Fruit fly (Drosophila melanogaster) whole organism, embryonic: Measurements from ENCODE around the gene CG15308.

Source experiments
- Abd-B ChIP-seq: fragments of 200-800 bp; sonication (Bioruptor generic); optimal IDR thresholded peaks from 2 replicates; lab custom pipeline; 2018; ENCODE audit warnings: missing biosample characterization, mild to moderate bottlenecking, missing genetic modification characterization, moderate library complexity
- B-H2 ChIP-seq: fragments of 200-800 bp; sonication (Bioruptor generic); optimal IDR thresholded peaks from 2 replicates; lab custom pipeline; 2018; ENCODE audit warnings: missing biosample characterization, mild to moderate bottlenecking, missing genetic modification characterization
- CG10654 ChIP-seq: fragments of 200-800 bp; sonication (Bioruptor generic); optimal IDR thresholded peaks from 2 replicates; lab custom pipeline; 2016; ENCODE audit warnings: missing biosample characterization, missing genetic modification characterization
- CG11398 ChIP-seq: fragments of 200-800 bp; sonication (Bioruptor generic); optimal IDR thresholded peaks from 2 replicates; lab custom pipeline; 2016; ENCODE audit warnings: missing biosample characterization, missing genetic modification characterization
- CG11504 ChIP-seq: fragments of 200-800 bp; sonication (Bioruptor generic); optimal IDR thresholded peaks from 3 replicates; lab custom pipeline; 2019; ENCODE audit warnings: missing biosample characterization, mild to moderate bottlenecking, missing genetic modification characterization, moderate library complexity
- CG12071 ChIP-seq: fragments of 200-800 bp; sonication (Bioruptor generic); optimal IDR thresholded peaks from 3 replicates; lab custom pipeline; 2018; ENCODE audit warnings: missing biosample characterization, mild to moderate bottlenecking, missing genetic modification characterization
- CG15696 ChIP-seq: fragments of 200-800 bp; sonication (Bioruptor generic); optimal IDR thresholded peaks from 2 replicates; lab custom pipeline; 2019; ENCODE audit warnings: missing biosample characterization, mild to moderate bottlenecking, missing genetic modification characterization, moderate library complexity
- CG17359 ChIP-seq: fragments of 200-800 bp; sonication (Bioruptor generic); optimal IDR thresholded peaks from 3 replicates; lab custom pipeline; 2018; ENCODE audit warnings: missing biosample characterization, mild to moderate bottlenecking, missing genetic modification characterization, moderate library complexity
- CG42726 ChIP-seq: fragments of 200-800 bp; sonication (Bioruptor generic); IDR thresholded peaks from 2 replicates; pipeline ENCODE4 v1.3.6; 2022; ENCODE audit warnings: missing biosample characterization, missing genetic modification characterization; ENCODE audit not compliant: partially characterized antibody
- CG4707 ChIP-seq: fragments of 200-800 bp; sonication (Bioruptor generic); optimal IDR thresholded peaks from 2 replicates; lab custom pipeline; 2018; ENCODE audit warnings: missing biosample characterization, mild to moderate bottlenecking, missing genetic modification characterization, moderate library complexity
- CG6683 ChIP-seq: fragments of 200-800 bp; sonication (Bioruptor generic); optimal IDR thresholded peaks from 2 replicates; lab custom pipeline; 2017; ENCODE audit warnings: missing biosample characterization, mild to moderate bottlenecking, missing genetic modification characterization, missing genetic modification reagents
- CG6791 ChIP-seq: fragments of 200-800 bp; sonication (Bioruptor generic); IDR thresholded peaks from 3 replicates; pipeline ENCODE4 v1.3.6; 2022; ENCODE audit warnings: missing biosample characterization, missing genetic modification characterization; ENCODE audit not compliant: partially characterized antibody
- CG9797 ChIP-seq: fragments of 200-800 bp; sonication (Bioruptor generic); optimal IDR thresholded peaks from 3 replicates; lab custom pipeline; 2018; ENCODE audit warnings: missing biosample characterization, mild to moderate bottlenecking, missing genetic modification characterization
- Deaf1 ChIP-seq: fragments of 200-800 bp; optimal IDR thresholded peaks from 3 replicates; lab custom pipeline; 2019; ENCODE audit warnings: missing biosample characterization, mild to moderate bottlenecking, missing genetic modification characterization, moderate library complexity
- Dek ChIP-seq: fragments of 200-800 bp; sonication (Bioruptor generic); optimal IDR thresholded peaks from 3 replicates; lab custom pipeline; 2019; ENCODE audit warnings: missing biosample characterization, mild to moderate bottlenecking, missing genetic modification characterization, moderate library complexity
- ERR ChIP-seq: fragments of 200-800 bp; sonication (Bioruptor generic); optimal IDR thresholded peaks from 2 replicates; lab custom pipeline; 2016; ENCODE audit warnings: missing biosample characterization, missing genetic modification characterization
- Fer2 ChIP-seq: fragments of 200-800 bp; sonication (Bioruptor generic); optimal IDR thresholded peaks from 2 replicates; lab custom pipeline; 2018; ENCODE audit warnings: missing biosample characterization, mild to moderate bottlenecking, missing genetic modification characterization, moderate library complexity
- Gsc ChIP-seq: fragments of 200-800 bp; sonication (Bioruptor generic); IDR thresholded peaks from 2 replicates; pipeline ENCODE4 v1.3.6; 2022; ENCODE audit warnings: missing biosample characterization, missing genetic modification characterization
- Gug ChIP-seq: fragments of 200-800 bp; sonication (Bioruptor generic); IDR thresholded peaks from 4 replicates; pipeline ENCODE4 v1.3.6; 2022; ENCODE audit warnings: missing biosample characterization, missing genetic modification characterization
- Hey ChIP-seq: fragments of 200-800 bp; sonication (Bioruptor generic); optimal IDR thresholded peaks from 3 replicates; lab custom pipeline; 2018; ENCODE audit warnings: missing biosample characterization, mild to moderate bottlenecking, missing genetic modification characterization
- Hr3 ChIP-seq: fragments of 200-800 bp; sonication (Bioruptor generic); optimal IDR thresholded peaks from 3 replicates; lab custom pipeline; 2016; ENCODE audit warnings: missing biosample characterization, missing genetic modification characterization
- Hr39 ChIP-seq: fragments of >200 bp; optimal IDR thresholded peaks from 2 replicates; lab custom pipeline; 2017
- Hr51 ChIP-seq, 2 experiments: fragments of 200-800 bp; sonication (Bioruptor generic); optimal IDR thresholded peaks; 2 replicates in 1 of 2; 3 replicates in 1 of 2; lab custom pipeline; 2016 to 2018; ENCODE audit warnings: missing biosample characterization in 2 of 2, missing genetic modification characterization in 2 of 2, mild to moderate bottlenecking in 1 of 2, moderate library complexity in 1 of 2
- Kr ChIP-seq: fragments of 200-800 bp; sonication (Bioruptor generic); optimal IDR thresholded peaks from 2 replicates; lab custom pipeline; 2017; ENCODE audit warnings: missing biosample characterization, mild to moderate bottlenecking, missing genetic modification characterization
- Lhr ChIP-seq: fragments of 200-800 bp; sonication (Bioruptor generic); optimal IDR thresholded peaks from 3 replicates; lab custom pipeline; 2017; ENCODE audit warnings: mild to moderate bottlenecking, missing biosample characterization, missing genetic modification reagents, missing genetic modification characterization
- Nf-YA ChIP-seq: fragments of 200-800 bp; sonication (Bioruptor generic); IDR thresholded peaks from 2 replicates; pipeline ENCODE4 v1.3.6; 2022; ENCODE audit warnings: missing biosample characterization, missing genetic modification characterization
- Oli ChIP-seq: fragments of 200-800 bp; sonication (Bioruptor generic); optimal IDR thresholded peaks from 2 replicates; lab custom pipeline; 2018; ENCODE audit warnings: missing biosample characterization, mild to moderate bottlenecking, missing genetic modification characterization, moderate library complexity
- PHDP ChIP-seq: fragments of 200-800 bp; sonication (Bioruptor generic); optimal IDR thresholded peaks from 3 replicates; lab custom pipeline; 2018; ENCODE audit warnings: missing biosample characterization, mild to moderate bottlenecking, missing genetic modification characterization, moderate library complexity
- Ravus ChIP-seq: fragments of 200-800 bp; sonication (Bioruptor generic); IDR thresholded peaks from 2 replicates; pipeline ENCODE4 v1.3.6; 2022; ENCODE audit warnings: missing biosample characterization, missing genetic modification characterization
- Scr ChIP-seq: fragments of 200-800 bp; sonication (Bioruptor generic); IDR thresholded peaks from 2 replicates; pipeline ENCODE4 v1.3.6; 2022; ENCODE audit warnings: missing biosample characterization, missing genetic modification characterization; ENCODE audit not compliant: partially characterized antibody
- Sox102F ChIP-seq: fragments of 200-800 bp; sonication (Bioruptor generic); optimal IDR thresholded peaks from 2 replicates; lab custom pipeline; 2018; ENCODE audit warnings: missing biosample characterization, mild to moderate bottlenecking, missing genetic modification characterization, moderate library complexity
- Stat92E ChIP-seq, 3 experiments: fragments of >200 bp in 2 of 3; fragments of 200-800 bp in 1 of 3; sonication (Bioruptor generic) in 1 of 3; optimal IDR thresholded peaks; 2 replicates each; lab custom pipeline; 2017 to 2019; ENCODE audit warnings: missing biosample characterization in 3 of 3, missing genetic modification characterization in 3 of 3, mild to moderate bottlenecking in 1 of 3, moderate library complexity in 1 of 3
- Xrp1 ChIP-seq: fragments of 200-800 bp; sonication (Bioruptor generic); IDR thresholded peaks from 2 replicates; pipeline ENCODE4 v1.3.6; 2022; ENCODE audit warnings: missing biosample characterization, missing genetic modification characterization
- cas ChIP-seq: fragments of 200-800 bp; sonication (Bioruptor generic); IDR thresholded peaks from 2 replicates; pipeline ENCODE4 v1.3.6; 2022; ENCODE audit warnings: missing biosample characterization, missing genetic modification characterization
- cwo ChIP-seq: fragments of 200-800 bp; sonication (Bioruptor generic); optimal IDR thresholded peaks from 3 replicates; lab custom pipeline; 2017; ENCODE audit warnings: missing biosample characterization, missing genetic modification characterization, mild to moderate bottlenecking, moderate library complexity, missing genetic modification reagents
- dmrt11E ChIP-seq: fragments of 200-800 bp; sonication (Bioruptor generic); optimal IDR thresholded peaks from 3 replicates; lab custom pipeline; 2018; ENCODE audit warnings: missing biosample characterization, mild to moderate bottlenecking, missing genetic modification characterization, moderate library complexity
- dmrt99B ChIP-seq: fragments of 200-800 bp; sonication (Bioruptor generic); optimal IDR thresholded peaks from 2 replicates; lab custom pipeline; 2018; ENCODE audit warnings: missing biosample characterization, mild to moderate bottlenecking, missing genetic modification characterization, moderate library complexity
- eyg ChIP-seq: fragments of 200-800 bp; sonication (Bioruptor generic); optimal IDR thresholded peaks from 3 replicates; lab custom pipeline; 2016; ENCODE audit warnings: missing biosample characterization, missing genetic modification characterization
- ham ChIP-seq: fragments of 200-800 bp; sonication (Bioruptor generic); IDR thresholded peaks from 2 replicates; pipeline ENCODE4 v1.3.6; 2022; ENCODE audit warnings: missing biosample characterization, missing genetic modification characterization
- hkb ChIP-seq, 2 experiments: fragments of 200-800 bp in 1 of 2; fragments of >200 bp in 1 of 2; sonication (Bioruptor generic) in 1 of 2; IDR thresholded peaks in 1 of 2; optimal IDR thresholded peaks in 1 of 2; 2 replicates each; pipeline versions ENCODE4 v1.3.6 to Lab custom; 2017 to 2022; ENCODE audit warnings: missing biosample characterization in 1 of 2, missing genetic modification characterization in 1 of 2
- ken ChIP-seq: fragments of 200-800 bp; sonication (Bioruptor generic); IDR thresholded peaks from 3 replicates; pipeline ENCODE4 v1.3.6; 2022; ENCODE audit warnings: missing biosample characterization, missing genetic modification characterization
- lab ChIP-seq: fragments of 200-800 bp; sonication (Bioruptor generic); optimal IDR thresholded peaks from 3 replicates; lab custom pipeline; 2017; ENCODE audit warnings: missing biosample characterization, missing genetic modification characterization, mild to moderate bottlenecking, moderate library complexity, missing genetic modification reagents
- lola ChIP-seq, 3 experiments: fragments of >200 bp in 2 of 3; fragments of 200-800 bp in 1 of 3; sonication (Bioruptor generic) in 1 of 3; optimal IDR thresholded peaks; 2 replicates each; lab custom pipeline; 2017 to 2019; ENCODE audit warnings: missing biosample characterization in 3 of 3, missing genetic modification characterization in 3 of 3, mild to moderate bottlenecking in 1 of 3, moderate library complexity in 1 of 3
- luna ChIP-seq: fragments of 200-800 bp; sonication (Bioruptor generic); optimal IDR thresholded peaks from 2 replicates; lab custom pipeline; 2016; ENCODE audit warnings: missing biosample characterization, missing genetic modification characterization
- nerfin-1 ChIP-seq: fragments of 200-800 bp; sonication (Bioruptor generic); optimal IDR thresholded peaks from 3 replicates; lab custom pipeline; 2019; ENCODE audit warnings: missing biosample characterization, mild to moderate bottlenecking, missing genetic modification characterization, moderate library complexity
- nerfin-2 ChIP-seq: fragments of 200-800 bp; sonication (Bioruptor generic); IDR thresholded peaks from 2 replicates; pipeline ENCODE4 v1.3.6; 2022; ENCODE audit warnings: missing biosample characterization, missing genetic modification characterization; ENCODE audit not compliant: partially characterized antibody
- run ChIP-seq: fragments of 200-800 bp; sonication (Bioruptor generic); optimal IDR thresholded peaks from 3 replicates; lab custom pipeline; 2018; ENCODE audit warnings: missing biosample characterization, mild to moderate bottlenecking, missing genetic modification characterization
- sens ChIP-seq: fragments of 200-800 bp; sonication (Bioruptor generic); peaks from one replicate; lab custom pipeline; 2016; ENCODE audit warnings: missing biosample characterization, missing genetic modification characterization
- slp2 ChIP-seq: fragments of 200-800 bp; sonication (Bioruptor generic); optimal IDR thresholded peaks from 2 replicates; lab custom pipeline; 2016; ENCODE audit warnings: missing biosample characterization, missing genetic modification characterization
- sug ChIP-seq: fragments of 200-800 bp; optimal IDR thresholded peaks from 2 replicates; lab custom pipeline; 2019; ENCODE audit warnings: missing biosample characterization, mild to moderate bottlenecking, missing genetic modification characterization, moderate library complexity

The CG15308 gene

DNA sequence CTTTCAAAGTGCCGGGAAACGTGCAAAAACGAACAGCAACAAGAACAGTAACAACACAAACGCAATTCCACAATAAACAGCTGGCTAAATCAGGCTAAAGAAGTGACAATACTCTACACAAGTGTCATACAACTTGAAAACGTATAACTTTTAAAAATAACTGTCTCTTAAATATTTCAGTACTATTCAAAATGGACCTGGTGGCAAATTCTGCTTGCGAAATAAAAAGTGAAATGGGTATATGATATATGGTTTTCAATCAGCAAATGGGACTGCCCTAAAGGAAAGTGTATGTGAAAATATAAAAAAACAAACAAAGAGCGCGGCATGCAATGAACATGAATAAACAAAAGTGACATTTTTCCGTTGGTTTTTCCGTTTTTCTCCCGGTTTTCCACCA lies 23.0 kb upstream of the CG15308 start (continued):
- TF ChIP-seq CG12071 (GFP tag; lab: Kevin White, UChicago) (no peak), lola (GFP tag; optimal IDR thresholded peaks at IDR 0.05; lab: Kevin White, UChicago) (no peak), CG11398 (GFP tag; lab: Kevin White, UChicago) (no peak), CG6791 (GFP tag; lab: Robert Waterston, UW) (no peak), CG6683 (no peak), CG42726 (GFP tag; lab: Robert Waterston, UW) (no peak), nerfin-2 (GFP tag; lab: Robert Waterston, UW) (no peak), Gsc (no peak), Hey (no peak), Hr39 (no peak), dmrt99B (tag; lab: Kevin White, UChicago) (peak; percentile 45), dmrt11E (no peak), Lhr (no peak), sens (GFP tag; lab: Kevin White, UChicago) (peak; percentile 58), ham (GFP tag; lab: Robert Waterston, UW) (no peak), Gug (GFP tag; lab: Robert Waterston, UW) (no peak), CG10654 (no peak), CG15696 (no peak), CG17359 (no peak), luna (GFP tag; lab: Kevin White, UChicago) (no peak), CG9797 (GFP tag; lab: Kevin White, UChicago) (no peak), Kr (GFP tag; lab: Kevin White, UChicago) (no peak), B-H2 (GFP tag; lab: Kevin White, UChicago) (no peak), cwo (GFP tag; lab: Kevin White, UChicago) (no peak), Nf-YA (GFP tag; lab: Robert Waterston, UW) (no peak), Hr3 (GFP tag; lab: Kevin White, UChicago) (no peak), eyg (GFP tag; lab: Kevin White, UChicago) (no peak), Hr51 (GFP tag; optimal IDR thresholded peaks at IDR 0.05; lab: Kevin White, UChicago) (peak in 1 of 2 experiments; percentile 18), Deaf1 (tag; lab: Kevin White, UChicago) (no peak), Dek (no peak), Stat92E (GFP tag; optimal IDR thresholded peaks at IDR 0.05; lab: Kevin White, UChicago) (no peak), Fer2 (tag; lab: Kevin White, UChicago) (no peak), Scr (GFP tag; lab: Robert Waterston, UW) (no peak), Sox102F (peak; percentile 18), ken (no peak), hkb (optimal IDR thresholded peaks at IDR 0.05; lab: Kevin White, UChicago) (no peak), hkb (GFP tag; IDR thresholded peaks at IDR 0.05; lab: Robert Waterston, UW) (0 out of 2 replicates have a peak, but pooled peaks have one; percentile 9), Ravus (GFP tag; lab: Robert Waterston, UW) (no peak), run (no peak), nerfin-1 (tag; lab: Kevin White, UChicago) (no peak), CG11504 (tag; lab: Kevin White, UChicago) (peak; percentile 38), lab (GFP tag; lab: Kevin White, UChicago) (peak; percentile 14), Abd-B (no peak), sug (tag; lab: Kevin White, UChicago) (no peak), cas (GFP tag; lab: Robert Waterston, UW) (no peak), Xrp1 (GFP tag; lab: Robert Waterston, UW) (no peak), Oli (tag; lab: Kevin White, UChicago) (no peak), PHDP (no peak), ERR (GFP tag; lab: Kevin White, UChicago) (no peak), CG4707 (GFP tag; lab: Kevin White, UChicago) (no peak), slp2 (GFP tag; lab: Kevin White, UChicago) (no peak)
